Worm (Caenorhabditis elegans): ENCODE data around the gene str-172.

Gene str-172

DNA sequence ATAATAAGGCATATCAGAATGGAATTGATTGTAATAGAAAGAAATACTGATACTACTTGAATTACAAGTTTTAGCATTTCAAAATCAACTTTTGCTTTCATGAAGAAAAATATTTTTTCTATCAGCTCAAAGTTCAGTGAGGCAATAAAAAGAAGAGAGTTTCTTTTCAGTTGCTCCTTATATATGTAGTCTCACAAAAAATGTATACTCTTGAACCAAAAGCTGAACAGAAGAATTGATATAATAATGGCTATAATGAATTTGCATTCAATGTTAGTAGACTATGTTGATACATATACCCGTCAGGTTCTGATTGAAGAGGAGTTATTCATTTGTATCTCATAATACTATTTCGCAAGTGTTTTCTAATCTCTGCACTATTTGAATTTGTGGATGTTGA is 7.1 kb upstream of the str-172 start, which contains the start of gene str-174:
Gene str-174 (minus strand): TSS at position 101 of the 400 bp plus-strand sequence.
- no peak for TF ChIP-seq F37B4.10 (GFP tag; IDR thresholded peaks at IDR 0.05)

DNA sequence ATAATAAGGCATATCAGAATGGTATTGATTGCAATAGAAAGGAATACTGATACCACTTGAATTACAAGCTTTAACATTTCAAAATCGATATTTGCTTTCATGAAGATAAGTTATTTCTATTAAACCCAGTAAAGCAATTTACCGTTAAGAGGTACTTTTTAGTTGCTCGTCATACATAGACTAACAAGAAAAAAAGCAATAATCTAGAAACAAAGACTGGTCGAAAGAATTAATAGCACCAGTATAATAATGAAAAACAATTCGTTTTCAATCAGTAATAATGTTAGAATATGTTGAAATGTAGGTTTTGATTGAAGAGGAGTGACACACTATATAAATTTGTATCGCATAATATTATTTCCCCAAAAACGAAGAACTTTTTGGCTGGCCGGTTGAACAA is 3.0 kb upstream of the str-172 start, which contains the start of gene str-175:
Gene str-175 (minus strand): TSS at position 101 of the 400 bp plus-strand sequence.
- TF ChIP-seq hmg-1.2 (GFP tag; IDR thresholded peaks at IDR 0.05): no peak
- TF ChIP-seq aptf-3 (GFP tag; IDR thresholded peaks at IDR 0.05): no peak

DNA sequence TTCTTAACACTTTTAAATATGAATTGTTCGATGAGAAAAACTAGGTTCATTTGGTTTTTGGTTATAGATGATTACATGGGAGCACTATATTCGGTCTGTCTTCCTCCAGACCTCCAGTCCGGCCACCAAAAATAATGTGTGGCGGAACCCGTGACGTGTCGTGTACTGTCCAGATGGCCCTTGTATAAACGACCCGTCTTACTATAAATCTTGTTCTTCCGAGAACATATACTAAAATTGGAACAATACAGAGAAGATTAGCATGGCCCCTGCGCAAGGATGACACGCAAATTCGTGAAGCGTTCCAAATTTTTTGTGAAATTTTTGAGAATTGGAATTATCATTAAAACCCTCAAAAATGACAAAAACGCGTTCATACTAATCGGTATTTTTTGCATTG is 911 bp downstream of the str-172 start:
- no peak for TF ChIP-seq F55B11.4 (tag; optimal IDR thresholded peaks at IDR 0.05; ENCODE audit: borderline replicate concordance, insufficient read depth)
- no peak for TF ChIP-seq lin-26 (GFP tag; IDR thresholded peaks at IDR 0.05)
- TF ChIP-seq lin-35 (GFP tag; optimal IDR thresholded peaks at IDR 0.05): no peak
- no peak for TF ChIP-seq snpc-4 (GFP tag; optimal IDR thresholded peaks at IDR 0.05)
- TF ChIP-seq snpc-4 (tag; optimal IDR thresholded peaks at IDR 0.05): peak in 1 of 4 experiments; percentile 64
- no peak for TF ChIP-seq F39B2.1 (GFP tag; IDR thresholded peaks at IDR 0.05)
- no peak for TF ChIP-seq rpc-1 (optimal IDR thresholded peaks at IDR 0.05)
- TF ChIP-seq rpc-1 (tag; optimal IDR thresholded peaks at IDR 0.05): peak; percentile 60

DNA sequence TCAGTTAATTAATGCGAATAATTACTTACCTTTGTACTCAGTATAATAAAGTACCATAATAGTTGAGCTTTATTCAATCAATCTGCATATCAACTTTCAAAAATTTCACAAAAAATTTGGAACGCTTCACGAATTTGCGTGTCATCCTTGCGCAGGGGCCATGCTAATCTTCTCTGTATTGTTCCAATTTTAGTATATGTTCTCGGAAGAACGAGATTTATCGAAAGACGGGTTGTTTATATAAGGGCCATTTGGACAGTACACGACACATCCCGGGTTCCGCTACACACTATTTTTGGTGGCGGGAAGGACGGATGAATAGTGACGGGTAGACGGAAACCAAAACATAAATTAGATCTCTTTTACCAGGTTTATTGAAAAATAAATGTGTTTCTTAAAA is 3.0 kb downstream of the str-172 start:
- TF ChIP-seq snpc-4 (GFP tag; optimal IDR thresholded peaks at IDR 0.05) (peak; percentile 70), snpc-4 (tag; optimal IDR thresholded peaks at IDR 0.05) (peak; percentile 77 to 92 (median 86)), D2030.7 (GFP tag; IDR thresholded peaks at IDR 0.05) (peak; percentile 53; the same call in 1 of the 2 replicates), die-1 (tag; optimal IDR thresholded peaks at IDR 0.05) (peak; percentile 33), ztf-26 (tag; optimal IDR thresholded peaks at IDR 0.05) (no peak), ZK185.1 (tag; optimal IDR thresholded peaks at IDR 0.05; ENCODE audit: poor library complexity, severe bottlenecking) (no peak), snpc-1.1 (tag; optimal IDR thresholded peaks at IDR 0.05; ENCODE audit: insufficient read depth) (peak; percentile 88), ekl-4 (GFP tag; IDR thresholded peaks at IDR 0.05) (peak; percentile 21; the same call in 1 of the 2 replicates), attf-6 (GFP tag; IDR thresholded peaks at IDR 0.05) (0 out of 2 replicates have a peak, but pooled peaks have one; percentile 43), rpc-1 (optimal IDR thresholded peaks at IDR 0.05) (peak; percentile 50), rpc-1 (tag; optimal IDR thresholded peaks at IDR 0.05) (peak; percentile 82), tbp1 (GFP tag; optimal IDR thresholded peaks at IDR 0.05) (peak; percentile 80), Y67H2A.10 (GFP tag; conservative IDR thresholded peaks at IDR 0.05) (no peak), ztf-25 (GFP tag; IDR thresholded peaks at IDR 0.05) (0 out of 2 replicates have a peak, but pooled peaks have one; percentile 67), him-1 (tag; optimal IDR thresholded peaks at IDR 0.05) (peak; percentile 31), B0261.1 (tag; optimal IDR thresholded peaks at IDR 0.05) (peak; percentile 48), attf-5 (GFP tag; optimal IDR thresholded peaks at IDR 0.05) (no peak), snpc-3.4 (tag; optimal IDR thresholded peaks at IDR 0.05) (peak; percentile 46), hsf-1 (GFP tag; IDR thresholded peaks at IDR 0.05) (0 out of 2 replicates have a peak, but pooled peaks have one; percentile 34)

DNA sequence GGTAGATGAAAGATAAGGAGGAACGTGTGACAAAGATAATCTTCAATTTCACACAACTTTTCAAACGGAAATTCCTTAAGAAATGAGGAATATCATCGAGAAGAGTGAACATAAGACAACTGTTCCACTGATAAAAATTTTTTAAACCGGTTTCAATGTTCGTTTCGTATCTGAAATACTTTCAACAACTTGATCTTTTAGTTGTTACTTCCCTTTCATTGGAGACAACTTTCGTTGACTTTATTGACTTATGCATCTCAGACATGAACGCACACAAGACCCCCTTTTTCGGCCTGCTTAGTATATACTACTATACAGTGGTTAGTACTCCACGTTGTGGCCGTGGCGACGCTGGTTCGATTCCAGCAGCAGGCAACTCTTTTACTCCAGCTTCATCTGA is 6.1 kb downstream of the str-172 start, which contains the start of the genes Y17G9A.4 and str-173:
Gene Y17G9A.4 (minus strand): TSS at position 101 of the 400 bp plus-strand sequence.
Gene str-173 (plus strand): TSS at position 325 of the 400 bp plus-strand sequence.
- TF ChIP-seq nhr-120 (GFP tag; IDR thresholded peaks at IDR 0.05): no peak
- no peak for TF ChIP-seq bed-1 (GFP tag; IDR thresholded peaks at IDR 0.05)
- no peak for TF ChIP-seq rpc-1 (optimal IDR thresholded peaks at IDR 0.05)
- peak; percentile 20 for TF ChIP-seq rpc-1 (tag; optimal IDR thresholded peaks at IDR 0.05)

DNA sequence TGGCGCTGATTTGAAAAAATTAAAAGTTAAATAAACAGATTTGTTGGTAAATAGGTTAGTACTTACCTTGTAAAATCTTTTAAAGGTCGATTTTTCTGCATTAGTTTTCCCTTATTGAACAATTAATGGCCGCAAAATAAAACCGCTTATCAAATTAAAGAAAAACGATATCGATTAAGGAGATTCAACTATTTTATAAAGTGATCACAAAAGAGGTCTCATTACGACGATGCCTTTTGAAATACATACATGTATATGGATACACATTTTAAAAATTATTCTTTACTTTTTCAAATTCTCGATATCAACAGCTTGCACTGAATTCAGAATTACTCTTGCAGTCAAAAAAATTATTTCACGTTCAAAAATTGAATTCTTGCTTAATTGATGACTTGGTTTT is 8.9 kb downstream of the str-172 start, which contains the start of gene Y17G9A.3:
Gene Y17G9A.3 (minus strand): TSS at position 101 of the 400 bp plus-strand sequence.
- no peak for TF ChIP-seq ceh-100 (GFP tag; IDR thresholded peaks at IDR 0.05)
- no peak for TF ChIP-seq dpff-1 (tag; optimal IDR thresholded peaks at IDR 0.05)
- TF ChIP-seq ZK185.1 (tag; optimal IDR thresholded peaks at IDR 0.05; ENCODE audit: poor library complexity, severe bottlenecking): no peak
- TF ChIP-seq F57A8.1 (GFP tag; optimal IDR thresholded peaks at IDR 0.05): no peak
- no peak for TF ChIP-seq somi-1 (GFP tag; optimal IDR thresholded peaks at IDR 0.05)
- TF ChIP-seq cebp-1 (GFP tag; IDR thresholded peaks at IDR 0.05): no peak
- TF ChIP-seq cebp-1 (tag; optimal IDR thresholded peaks at IDR 0.05): no peak
- TF ChIP-seq ets-4 (GFP tag; optimal IDR thresholded peaks at IDR 0.05): no peak
- no peak for TF ChIP-seq efl-1 (GFP tag; optimal IDR thresholded peaks at IDR 0.05)
- no peak for TF ChIP-seq pbrm-1 (GFP tag; IDR thresholded peaks at IDR 0.05)
- no peak for TF ChIP-seq atf-7 (tag; optimal IDR thresholded peaks at IDR 0.05)
- TF ChIP-seq ztf-22 (GFP tag; optimal IDR thresholded peaks at IDR 0.05): no peak
